In genomic region chr3L:1342133-1342580, dm6 we compare ENCODE assay signal across 1 fruit fly cellular context.
TF ChIP-seq lines count a peak whose summit lies in the region.

TSS of gene indra (minus strand) at chr3L:1342403.

TF ChIP-seq in whole organism, embryonic, 481 proteins besides CTCF, POLR2A, EP300 and RAD21 (continued from another document and continues in another):
- TF ChIP-seq tll (GFP tag; optimal IDR thresholded peaks at IDR 0.05; lab: Kevin White, UChicago) (no peak), bowl (GFP tag; IDR thresholded peaks at IDR 0.05; lab: Robert Waterston, UW) (no peak), tio (GFP tag; optimal IDR thresholded peaks at IDR 0.05; lab: Kevin White, UChicago) (no peak), Eip74EF (GFP tag; optimal IDR thresholded peaks at IDR 0.05; lab: Kevin White, UChicago) (no peak), Sry-δ (GFP tag; optimal IDR thresholded peaks at IDR 0.05; lab: Kevin White, UChicago) (peak; percentile 68), CG32532 (GFP tag; IDR thresholded peaks at IDR 0.05; lab: Robert Waterston, UW) (peak; percentile 43; the same call in 1 of the 2 replicates), Rx (GFP tag; IDR thresholded peaks at IDR 0.05; lab: Robert Waterston, UW) (0 out of 2 replicates have a peak, but pooled peaks have one; percentile 24), MBD-R2 (GFP tag; IDR thresholded peaks at IDR 0.05; lab: Robert Waterston, UW) (peak; percentile 65), CG32772 (GFP tag; IDR thresholded peaks at IDR 0.05; lab: Robert Waterston, UW) (peak; percentile 51; the same call in 1 of the 2 replicates), Sry-β (GFP tag; optimal IDR thresholded peaks at IDR 0.05; lab: Kevin White, UChicago) (no peak), nerfin-1 (tag; optimal IDR thresholded peaks at IDR 0.05; lab: Kevin White, UChicago) (peak; percentile 33), E2f1 (GFP tag; IDR thresholded peaks at IDR 0.05; lab: Robert Waterston, UW) (no peak), CG17912 (GFP tag; optimal IDR thresholded peaks at IDR 0.05; lab: Kevin White, UChicago) (no peak), ci (GFP tag; IDR thresholded peaks at IDR 0.05; lab: Robert Waterston, UW) (0 out of 3 replicates have a peak, but pooled peaks have one; percentile 58), ind (GFP tag; optimal IDR thresholded peaks at IDR 0.05; lab: Kevin White, UChicago) (peak; percentile 56), Dbx (GFP tag; IDR thresholded peaks at IDR 0.05; lab: Robert Waterston, UW) (peak; percentile 46; the same call in 1 of the 3 replicates), CG7839 (tag; optimal IDR thresholded peaks at IDR 0.05; lab: Kevin White, UChicago) (no peak), CG9437 (GFP tag; optimal IDR thresholded peaks at IDR 0.05; lab: Kevin White, UChicago) (peak; percentile 96), Ada2b (GFP tag; IDR thresholded peaks at IDR 0.05; lab: Robert Waterston, UW) (0 out of 2 replicates have a peak, but pooled peaks have one; percentile 40), CG13775 (GFP tag; optimal IDR thresholded peaks at IDR 0.05; lab: Kevin White, UChicago) (peak; percentile 67), sim (GFP tag; IDR thresholded peaks at IDR 0.05; lab: Robert Waterston, UW) (no peak), cas (GFP tag; IDR thresholded peaks at IDR 0.05; lab: Robert Waterston, UW) (peak; percentile 56; the same call in 1 of the 2 replicates), CG17568 (GFP tag; optimal IDR thresholded peaks at IDR 0.05; lab: Kevin White, UChicago) (no peak), CG4328 (GFP tag; optimal IDR thresholded peaks at IDR 0.05; lab: Kevin White, UChicago) (peak; percentile 49), sens (GFP tag; lab: Kevin White, UChicago) (peak; percentile 95), CG13894 (tag; optimal IDR thresholded peaks at IDR 0.05; lab: Kevin White, UChicago) (no peak), ap (GFP tag; IDR thresholded peaks at IDR 0.05; lab: Robert Waterston, UW) (no peak), bsh (GFP tag; optimal IDR thresholded peaks at IDR 0.05; lab: Kevin White, UChicago) (peak in 1 of 2 experiments; percentile 39), Max (GFP tag; optimal IDR thresholded peaks at IDR 0.05; lab: Kevin White, UChicago) (peak; percentile 81), toy (GFP tag; IDR thresholded peaks at IDR 0.05; lab: Robert Waterston, UW) (no peak), ac (GFP tag; optimal IDR thresholded peaks at IDR 0.05; lab: Kevin White, UChicago) (no peak), CG3281 (GFP tag; optimal IDR thresholded peaks at IDR 0.05; lab: Kevin White, UChicago) (peak; percentile 21), fd64A (GFP tag; optimal IDR thresholded peaks at IDR 0.05; lab: Kevin White, UChicago) (no peak), zfh1 (GFP tag; IDR thresholded peaks at IDR 0.05; lab: Robert Waterston, UW) (peak; percentile 50; the same call in 1 of the 3 replicates), Aef1 (GFP tag; IDR thresholded peaks at IDR 0.05; lab: Robert Waterston, UW) (peak; percentile 38; the same call in 1 of the 3 replicates), CG7556 (GFP tag; optimal IDR thresholded peaks at IDR 0.05; lab: Kevin White, UChicago) (peak; percentile 23), CG1832 (GFP tag; optimal IDR thresholded peaks at IDR 0.05; lab: Kevin White, UChicago) (no peak), nerfin-2 (GFP tag; IDR thresholded peaks at IDR 0.05; lab: Robert Waterston, UW; ENCODE audit: partially characterized antibody) (no peak), CG12104 (GFP tag; optimal IDR thresholded peaks at IDR 0.05; lab: Kevin White, UChicago) (peak; percentile 49), TFAM (GFP tag; optimal IDR thresholded peaks at IDR 0.05; lab: Kevin White, UChicago) (no peak), Vsx1 (GFP tag; optimal IDR thresholded peaks at IDR 0.05; lab: Kevin White, UChicago) (no peak), sc (optimal IDR thresholded peaks at IDR 0.05; lab: Kevin White, UChicago) (no peak), sc (GFP tag; optimal IDR thresholded peaks at IDR 0.05; lab: Kevin White, UChicago) (no peak), prd (optimal IDR thresholded peaks at IDR 0.05; lab: Kevin White, UChicago) (no peak), prd (GFP tag; IDR thresholded peaks at IDR 0.05; lab: Robert Waterston, UW) (peak; percentile 45; the same call in 1 of the 3 replicates), Ets97D (GFP tag; optimal IDR thresholded peaks at IDR 0.05; lab: Kevin White, UChicago) (peak; percentile 75), Lpt (GFP tag; optimal IDR thresholded peaks at IDR 0.05; lab: Kevin White, UChicago) (no peak), Dll (GFP tag; IDR thresholded peaks at IDR 0.05; lab: Robert Waterston, UW; ENCODE audit: partially characterized antibody) (peak; percentile 57; the same call in 2 of the 4 replicates), Dad (GFP tag; optimal IDR thresholded peaks at IDR 0.05; lab: Kevin White, UChicago) (peak; percentile 46), Mrtf (GFP tag; IDR thresholded peaks at IDR 0.05; lab: Robert Waterston, UW) (no peak), Ssrp (tag; optimal IDR thresholded peaks at IDR 0.05; lab: Kevin White, UChicago) (peak; percentile 53), wek (GFP tag; optimal IDR thresholded peaks at IDR 0.05; lab: Kevin White, UChicago) (no peak), h (optimal IDR thresholded peaks at IDR 0.05; lab: Kevin White, UChicago) (no peak), Deaf1 (tag; optimal IDR thresholded peaks at IDR 0.05; lab: Kevin White, UChicago) (no peak), CG7745 (tag; optimal IDR thresholded peaks at IDR 0.05; lab: Kevin White, UChicago) (no peak), D19B (GFP tag; optimal IDR thresholded peaks at IDR 0.05; lab: Kevin White, UChicago) (no peak), CG12071 (GFP tag; optimal IDR thresholded peaks at IDR 0.05; lab: Kevin White, UChicago) (no peak), Nf-YA (GFP tag; IDR thresholded peaks at IDR 0.05; lab: Robert Waterston, UW) (no peak), CG17359 (tag; optimal IDR thresholded peaks at IDR 0.05; lab: Kevin White, UChicago) (peak; percentile 32), NfI (GFP tag; optimal IDR thresholded peaks at IDR 0.05; lab: Kevin White, UChicago) (peak; percentile 67), CG2712 (tag; optimal IDR thresholded peaks at IDR 0.05; lab: Kevin White, UChicago) (no peak), CG7987 (GFP tag; optimal IDR thresholded peaks at IDR 0.05; lab: Kevin White, UChicago) (no peak), schlank (tag; optimal IDR thresholded peaks at IDR 0.05; lab: Kevin White, UChicago) (no peak), oc (tag; optimal IDR thresholded peaks at IDR 0.05; lab: Kevin White, UChicago) (no peak), Sin3A (optimal IDR thresholded peaks at IDR 0.05; lab: Kevin White, UChicago) (peak; percentile 81), CrebB (tag; optimal IDR thresholded peaks at IDR 0.05; lab: Kevin White, UChicago) (peak; percentile 10), crol (GFP tag; IDR thresholded peaks at IDR 0.05; lab: Robert Waterston, UW) (no peak), ERR (GFP tag; optimal IDR thresholded peaks at IDR 0.05; lab: Kevin White, UChicago) (peak; percentile 62), Trl (optimal IDR thresholded peaks at IDR 0.05; lab: Kevin White, UChicago) (no peak), Trl (GFP tag; optimal IDR thresholded peaks at IDR 0.05; lab: Kevin White, UChicago) (peak; percentile 27), ems (GFP tag; optimal IDR thresholded peaks at IDR 0.05; lab: Kevin White, UChicago) (peak; percentile 63), CG11723 (GFP tag; optimal IDR thresholded peaks at IDR 0.05; lab: Kevin White, UChicago) (no peak), CG6813 (GFP tag; optimal IDR thresholded peaks at IDR 0.05; lab: Kevin White, UChicago) (no peak), dmrt99B (tag; optimal IDR thresholded peaks at IDR 0.05; lab: Kevin White, UChicago) (no peak), CG10654 (GFP tag; optimal IDR thresholded peaks at IDR 0.05; lab: Kevin White, UChicago) (peak; percentile 48), ro (GFP tag; IDR thresholded peaks at IDR 0.05; lab: Robert Waterston, UW) (no peak), HLH4C (GFP tag; IDR thresholded peaks at IDR 0.05; lab: Robert Waterston, UW; ENCODE audit: partially characterized antibody) (peak; percentile 46; the same call in 2 of the 3 replicates), Opbp (GFP tag; IDR thresholded peaks at IDR 0.05; lab: Robert Waterston, UW; ENCODE audit: partially characterized antibody) (peak; percentile 71; the same call in 2 of the 3 replicates), CG10147 (GFP tag; optimal IDR thresholded peaks at IDR 0.05; lab: Kevin White, UChicago) (no peak), lmd (GFP tag; IDR thresholded peaks at IDR 0.05; lab: Robert Waterston, UW) (peak; percentile 37; the same call in 1 of the 2 replicates), Hand (GFP tag; optimal IDR thresholded peaks at IDR 0.05; lab: Kevin White, UChicago) (no peak), CG4404 (GFP tag; IDR thresholded peaks at IDR 0.05; lab: Robert Waterston, UW) (no peak), fru (optimal IDR thresholded peaks at IDR 0.05; lab: Kevin White, UChicago) (no peak), pfk (GFP tag; optimal IDR thresholded peaks at IDR 0.05; lab: Kevin White, UChicago) (no peak), CG12942 (GFP tag; optimal IDR thresholded peaks at IDR 0.05; lab: Kevin White, UChicago) (peak; percentile 36), CG17829 (tag; optimal IDR thresholded peaks at IDR 0.05; lab: Kevin White, UChicago) (peak; percentile 46), CG14710 (tag; optimal IDR thresholded peaks at IDR 0.05; lab: Kevin White, UChicago) (peak; percentile 69), Poxn (GFP tag; IDR thresholded peaks at IDR 0.05; lab: Robert Waterston, UW) (no peak), CG13287 (GFP tag; IDR thresholded peaks at IDR 0.05; lab: Robert Waterston, UW; ENCODE audit: partially characterized antibody) (peak; percentile 67; the same call in 1 of the 2 replicates), CG8281 (tag; optimal IDR thresholded peaks at IDR 0.05; lab: Kevin White, UChicago) (no peak), CG15269 (tag; optimal IDR thresholded peaks at IDR 0.05; lab: Kevin White, UChicago) (no peak), hbn (GFP tag; IDR thresholded peaks at IDR 0.05; lab: Robert Waterston, UW; ENCODE audit: partially characterized antibody) (peak; percentile 50; the same call in 1 of the 2 replicates), CG1647 (GFP tag; optimal IDR thresholded peaks at IDR 0.05; lab: Kevin White, UChicago) (peak; percentile 58), B-H2 (GFP tag; optimal IDR thresholded peaks at IDR 0.05; lab: Kevin White, UChicago) (no peak), Bteb2 (GFP tag; optimal IDR thresholded peaks at IDR 0.05; lab: Kevin White, UChicago) (peak; percentile 61), ara (GFP tag; IDR thresholded peaks at IDR 0.05; lab: Robert Waterston, UW) (no peak), CG13296 (GFP tag; optimal IDR thresholded peaks at IDR 0.05; lab: Kevin White, UChicago) (no peak), scrt (GFP tag; optimal IDR thresholded peaks at IDR 0.05; lab: Kevin White, UChicago) (no peak), pan (optimal IDR thresholded peaks at IDR 0.05; lab: Kevin White, UChicago) (no peak), pan (GFP tag; optimal IDR thresholded peaks at IDR 0.05 in 1 of 2, IDR thresholded peaks at IDR 0.05 in 1 of 2) (no peak), CG12391 (tag; optimal IDR thresholded peaks at IDR 0.05; lab: Kevin White, UChicago) (peak; percentile 67), Hr78 (GFP tag; optimal IDR thresholded peaks at IDR 0.05; lab: Kevin White, UChicago) (no peak), gt (GFP tag; IDR thresholded peaks at IDR 0.05; lab: Robert Waterston, UW) (no peak), lbe (GFP tag; optimal IDR thresholded peaks at IDR 0.05; lab: Kevin White, UChicago) (no peak), Antp (GFP tag; optimal IDR thresholded peaks at IDR 0.05; lab: Kevin White, UChicago) (peak; percentile 61), pita (GFP tag; optimal IDR thresholded peaks at IDR 0.05; lab: Kevin White, UChicago) (no peak), CG10431 (GFP tag; optimal IDR thresholded peaks at IDR 0.05; lab: Kevin White, UChicago) (no peak), fd3F (GFP tag; optimal IDR thresholded peaks at IDR 0.05; lab: Kevin White, UChicago) (peak; percentile 11), fd102C (GFP tag; optimal IDR thresholded peaks at IDR 0.05; lab: Kevin White, UChicago) (no peak), CG11398 (GFP tag; optimal IDR thresholded peaks at IDR 0.05; lab: Kevin White, UChicago) (peak; percentile 12), knrl (GFP tag; IDR thresholded peaks at IDR 0.05; lab: Robert Waterston, UW; ENCODE audit: partially characterized antibody) (peak; percentile 33; the same call in 1 of the 3 replicates), her (GFP tag; optimal IDR thresholded peaks at IDR 0.05; lab: Kevin White, UChicago) (peak; percentile 8), C15 (GFP tag; IDR thresholded peaks at IDR 0.05; lab: Robert Waterston, UW) (no peak), gro (GFP tag; optimal IDR thresholded peaks at IDR 0.05; lab: Kevin White, UChicago) (peak; percentile 37), odd (GFP tag; optimal IDR thresholded peaks at IDR 0.05; lab: Kevin White, UChicago) (no peak), dimm (GFP tag; IDR thresholded peaks at IDR 0.05; lab: Robert Waterston, UW) (no peak), CG4820 (GFP tag; optimal IDR thresholded peaks at IDR 0.05; lab: Kevin White, UChicago) (peak; percentile 36), Pdp1 (GFP tag; optimal IDR thresholded peaks at IDR 0.05; lab: Kevin White, UChicago) (peak; percentile 52 to 100), CG4617 (GFP tag; optimal IDR thresholded peaks at IDR 0.05; lab: Kevin White, UChicago; ENCODE audit: borderline replicate concordance) (peak; percentile 78), CG30020 (tag; optimal IDR thresholded peaks at IDR 0.05; lab: Kevin White, UChicago) (peak; percentile 59), otp (GFP tag; IDR thresholded peaks at IDR 0.05; lab: Robert Waterston, UW) (no peak), NK7.1 (GFP tag; optimal IDR thresholded peaks at IDR 0.05; lab: Kevin White, UChicago) (no peak), CG1529 (GFP tag; optimal IDR thresholded peaks at IDR 0.05; lab: Kevin White, UChicago) (no peak), zen (tag; optimal IDR thresholded peaks at IDR 0.05; lab: Kevin White, UChicago) (peak; percentile 46), wdn (GFP tag; IDR thresholded peaks at IDR 0.05; lab: Robert Waterston, UW) (no peak), H15 (GFP tag; IDR thresholded peaks at IDR 0.05; lab: Robert Waterston, UW) (no peak), ato (GFP tag; IDR thresholded peaks at IDR 0.05; lab: Robert Waterston, UW; ENCODE audit: partially characterized antibody) (peak; percentile 45; the same call in 1 of the 2 replicates), D19A (tag; optimal IDR thresholded peaks at IDR 0.05; lab: Kevin White, UChicago) (no peak), fu2 (GFP tag; optimal IDR thresholded peaks at IDR 0.05; lab: Kevin White, UChicago) (peak; percentile 71), CG16863 (GFP tag; optimal IDR thresholded peaks at IDR 0.05; lab: Kevin White, UChicago) (peak; percentile 20), gcm (GFP tag; optimal IDR thresholded peaks at IDR 0.05; lab: Kevin White, UChicago) (no peak), Oli (tag; optimal IDR thresholded peaks at IDR 0.05; lab: Kevin White, UChicago) (no peak)
